Worm (Caenorhabditis elegans) whole organism, young adult: Measurements from ENCODE around the gene F36G3.3.

Experiments
- B0261.1 ChIP-seq: sonication (generic microtip); optimal IDR thresholded peaks from 2 replicates; lab custom pipeline; 2016; ENCODE audit warnings: mild to moderate bottlenecking, missing genetic modification characterization, moderate library complexity, missing compliant biosample characterization
- C17E4.6 ChIP-seq: fragments of 200-800 bp; sonication (Bioruptor generic); IDR thresholded peaks from 2 replicates; pipeline ENCODE4 v1.3.6; 2022; ENCODE audit warnings: missing genetic modification reagents, missing genetic modification characterization, missing compliant biosample characterization
- die-1 ChIP-seq: sonication (generic microtip); optimal IDR thresholded peaks from 2 replicates; lab custom pipeline; 2016; ENCODE audit warnings: missing genotype, mild to moderate bottlenecking, missing genetic modification characterization, missing compliant biosample characterization
- egrh-3 ChIP-seq: fragments of 200-800 bp; sonication (Bioruptor generic); IDR thresholded peaks from 2 replicates; pipeline ENCODE4 v1.3.6; 2022; ENCODE audit warnings: missing genetic modification reagents, missing genetic modification characterization, missing compliant biosample characterization
- gei-17 ChIP-seq: fragments of 200-800 bp; sonication (Bioruptor generic); optimal IDR thresholded peaks from 2 replicates; lab custom pipeline; 2018; ENCODE audit warnings: mild to moderate bottlenecking, missing genetic modification characterization, missing compliant biosample characterization
- him-1 ChIP-seq: sonication (generic microtip); optimal IDR thresholded peaks from 2 replicates; lab custom pipeline; 2016; ENCODE audit warnings: missing genotype, missing genetic modification reagents, missing genetic modification characterization, missing compliant biosample characterization
- lin-54 ChIP-seq: fragments of 200-800 bp; sonication (Bioruptor generic); optimal IDR thresholded peaks from 2 replicates; lab custom pipeline; 2018; ENCODE audit warnings: mild to moderate bottlenecking, missing genetic modification characterization, missing compliant biosample characterization
- lsy-27 ChIP-seq: sonication (generic microtip); optimal IDR thresholded peaks from 2 replicates; lab custom pipeline; 2017; ENCODE audit warnings: missing genetic modification characterization, mild to moderate bottlenecking, missing compliant biosample characterization, antibody characterized with exemption, missing genotype, borderline replicate concordance; ENCODE audit not compliant: insufficient read depth
- snpc-4 ChIP-seq, 5 experiments: fragments of 150-350 bp in 1 of 5; sonication (generic microtip) in 4 of 5; optimal IDR thresholded peaks; 2 replicates each; lab custom pipeline; 2014 to 2018; ENCODE audit warnings: missing genetic modification characterization in 5 of 5, missing biosample characterization in 3 of 5, antibody characterized with exemption in 2 of 5, mild to moderate bottlenecking in 2 of 5, missing compliant biosample characterization in 2 of 5, missing genotype in 2 of 5, moderate library complexity in 2 of 5, missing genetic modification reagents in 1 of 5

- no peak for TF ChIP-seq egrh-3 (GFP tag; lab: Robert Waterston, UW)
- TF ChIP-seq lsy-27, result no peak
- TF ChIP-seq gei-17, result no peak
- TF ChIP-seq B0261.1, result no peak
- TF ChIP-seq snpc-4 (GFP tag; optimal IDR thresholded peaks at IDR 0.05; lab: Kevin White, UChicago), result no peak
- TF ChIP-seq snpc-4 (tag; optimal IDR thresholded peaks at IDR 0.05; lab: Kevin White, UChicago), result no peak
- TF ChIP-seq C17E4.6 (GFP tag; lab: Robert Waterston, UW), result no peak
- TF ChIP-seq lin-54, result no peak
- no peak for TF ChIP-seq die-1 (tag; lab: Kevin White, UChicago)
- no peak for TF ChIP-seq him-1 (tag; lab: Kevin White, UChicago)
Measured at ce11 chrX:9756971-9757370, 41.7 kb upstream of the F36G3.3 start, which contains the start of gene T09B9.1.
